Worm (Caenorhabditis elegans) whole organism, L4 larva: ENCODE measurements around the gene T14G8.3.
A peak's percentile ranks its signal among the peaks of the same experiment; 100 is the strongest.

Experiments
- F49E8.2 ChIP-seq: sonication (generic microtip); optimal IDR thresholded peaks from 2 replicates; lab custom pipeline; 2016; ENCODE audit warnings: missing compliant biosample characterization, mild to moderate bottlenecking, missing genetic modification characterization, borderline replicate concordance
- T20F7.1 ChIP-seq: fragments of 200-800 bp; sonication (Bioruptor generic); optimal IDR thresholded peaks from 2 replicates; lab custom pipeline; 2018; ENCODE audit warnings: mild to moderate bottlenecking, missing genetic modification characterization, missing compliant biosample characterization
- T26A8.4 ChIP-seq: fragments of 200-800 bp; sonication (Bioruptor generic); IDR thresholded peaks from 2 replicates; pipeline ENCODE4 v1.3.6; 2022; ENCODE audit warnings: missing genetic modification characterization, missing compliant biosample characterization
- Y75B8A.6 ChIP-seq: fragments of 200-800 bp; sonication (Bioruptor generic); IDR thresholded peaks from 2 replicates; pipeline ENCODE4 v1.3.6; 2022; ENCODE audit warnings: missing genetic modification reagents, missing genetic modification characterization, missing compliant biosample characterization
- ZK546.5 ChIP-seq, 2 experiments: sonication (generic microtip); optimal IDR thresholded peaks; 2 replicates each; lab custom pipeline; 2017; ENCODE audit warnings: missing biosample characterization in 2 of 2, missing genetic modification characterization in 2 of 2
- aha-1 ChIP-seq: fragments of 150-350 bp; peaks from one replicate; lab custom pipeline; 2014; ENCODE audit warnings: missing biosample characterization, missing genetic modification characterization
- aly-2 ChIP-seq: sonication (generic microtip); optimal IDR thresholded peaks from 2 replicates; lab custom pipeline; 2018; ENCODE audit warnings: missing biosample characterization, missing genetic modification characterization
- attf-4 ChIP-seq: sonication (generic microtip); optimal IDR thresholded peaks from 3 replicates; lab custom pipeline; 2017; ENCODE audit warnings: missing biosample characterization, missing genetic modification characterization
- ceh-20 ChIP-seq: fragments of 200-800 bp; sonication (Bioruptor generic); IDR thresholded peaks from 2 replicates; pipeline ENCODE4 v1.3.6; 2022; ENCODE audit warnings: missing genetic modification reagents, missing genetic modification characterization, missing compliant biosample characterization
- ceh-82 ChIP-seq: sonication (generic microtip); optimal IDR thresholded peaks from 2 replicates; lab custom pipeline; 2017; ENCODE audit warnings: missing biosample characterization, missing genetic modification characterization
- ctbp-1 ChIP-seq: fragments of 200-800 bp; sonication (Bioruptor generic); IDR thresholded peaks from 2 replicates; pipeline ENCODE4 v1.3.6; 2022; ENCODE audit warnings: missing genetic modification reagents, missing genetic modification characterization, missing compliant biosample characterization
- daf-12 ChIP-seq: fragments of 150-350 bp; optimal IDR thresholded peaks from 2 replicates; lab custom pipeline; 2014; ENCODE audit warnings: missing biosample characterization, missing genetic modification reagents, missing genetic modification characterization
- daf-16 ChIP-seq, 3 experiments: sonication (generic microtip); optimal IDR thresholded peaks; 2 replicates each; lab custom pipeline; 2016 to 2017; ENCODE audit warnings: missing genetic modification characterization in 3 of 3, missing genetic modification reagents in 3 of 3, mild to moderate bottlenecking in 2 of 3, missing compliant biosample characterization in 2 of 3, missing biosample characterization in 1 of 3, moderate library complexity in 1 of 3
- daf-8 ChIP-seq: fragments of 200-800 bp; sonication (Bioruptor generic); IDR thresholded peaks from 2 replicates; pipeline ENCODE4 v1.3.6; 2022; ENCODE audit warnings: missing genetic modification characterization, missing compliant biosample characterization
- dmd-6 ChIP-seq: fragments of 200-800 bp; sonication (Bioruptor generic); IDR thresholded peaks from 2 replicates; pipeline ENCODE4 v1.3.6; 2022; ENCODE audit warnings: missing genetic modification reagents, missing genetic modification characterization, missing compliant biosample characterization
- duxl-1 ChIP-seq: sonication (generic microtip); optimal IDR thresholded peaks from 2 replicates; lab custom pipeline; 2016; ENCODE audit warnings: mild to moderate bottlenecking, missing genetic modification characterization, moderate library complexity, missing compliant biosample characterization; ENCODE audit not compliant: poor library complexity
- dve-1 ChIP-seq: sonication (generic microtip); optimal IDR thresholded peaks from 2 replicates; lab custom pipeline; 2017; ENCODE audit warnings: antibody characterized with exemption, mild to moderate bottlenecking, missing genetic modification characterization, missing compliant biosample characterization; ENCODE audit not compliant: insufficient read depth
- egl-27 ChIP-seq: sonication (generic microtip); optimal IDR thresholded peaks from 3 replicates; lab custom pipeline; 2017; ENCODE audit warnings: missing biosample characterization, missing genetic modification reagents, missing genetic modification characterization
- egl-43 ChIP-seq: fragments of 200-800 bp; sonication (Bioruptor generic); IDR thresholded peaks from 2 replicates; pipeline ENCODE4 v1.3.6; 2022; ENCODE audit warnings: missing genetic modification reagents, missing genetic modification characterization, missing compliant biosample characterization
- hif-1 ChIP-seq, 2 experiments: sonication (generic microtip); optimal IDR thresholded peaks; 2 replicates each; lab custom pipeline; 2016 to 2017; ENCODE audit warnings: missing compliant biosample characterization in 2 of 2, missing genetic modification characterization in 2 of 2, missing genetic modification reagents in 2 of 2, missing genotype in 2 of 2, mild to moderate bottlenecking in 1 of 2
- hlh-11 ChIP-seq: fragments of 200-800 bp; sonication (Bioruptor generic); optimal IDR thresholded peaks from 2 replicates; lab custom pipeline; 2018; ENCODE audit warnings: mild to moderate bottlenecking, missing genetic modification characterization, missing compliant biosample characterization
- hlh-30 ChIP-seq: sonication (generic microtip); optimal IDR thresholded peaks from 2 replicates; lab custom pipeline; 2017; ENCODE audit warnings: antibody characterized with exemption, mild to moderate bottlenecking, missing genetic modification characterization, missing compliant biosample characterization; ENCODE audit not compliant: insufficient read depth
- lin-1 ChIP-seq: fragments of 200-800 bp; sonication (Bioruptor generic); IDR thresholded peaks from 2 replicates; pipeline ENCODE4 v1.3.6; 2022; ENCODE audit warnings: missing genetic modification reagents, missing genetic modification characterization, missing compliant biosample characterization
- lin-38 ChIP-seq: fragments of 200-800 bp; sonication (Bioruptor generic); IDR thresholded peaks from 2 replicates; pipeline ENCODE4 v1.3.6; 2022; ENCODE audit warnings: missing genetic modification reagents, missing genetic modification characterization, missing compliant biosample characterization
- mdl-1 ChIP-seq, 2 experiments: fragments of 150-350 bp in 1 of 2; sonication (generic microtip) in 1 of 2; optimal IDR thresholded peaks; 2 replicates each; lab custom pipeline; 2014 to 2017; ENCODE audit warnings: missing biosample characterization in 2 of 2, missing genetic modification characterization in 2 of 2
- mes-2 ChIP-seq: sonication (generic microtip); optimal IDR thresholded peaks from 2 replicates; lab custom pipeline; 2016; ENCODE audit warnings: missing genotype, mild to moderate bottlenecking, missing genetic modification characterization, missing compliant biosample characterization; ENCODE audit not compliant: poor library complexity, severe bottlenecking
- mxl-3 ChIP-seq: fragments of 200-800 bp; sonication (Bioruptor generic); optimal IDR thresholded peaks from 2 replicates; lab custom pipeline; 2018; ENCODE audit warnings: mild to moderate bottlenecking, missing genetic modification characterization, missing compliant biosample characterization
- nhr-102 ChIP-seq: sonication (generic microtip); optimal IDR thresholded peaks from 2 replicates; lab custom pipeline; 2016; ENCODE audit warnings: mild to moderate bottlenecking, missing genetic modification characterization, moderate library complexity, missing compliant biosample characterization
- nhr-11 ChIP-seq: fragments of 150-350 bp; optimal IDR thresholded peaks from 2 replicates; lab custom pipeline; 2014; ENCODE audit warnings: missing biosample characterization, missing genetic modification characterization
- nhr-25 ChIP-seq: sonication (generic microtip); optimal IDR thresholded peaks from 2 replicates; lab custom pipeline; 2017; ENCODE audit warnings: missing genetic modification characterization, mild to moderate bottlenecking, missing compliant biosample characterization, antibody characterized with exemption, moderate library complexity, borderline replicate concordance; ENCODE audit not compliant: insufficient read depth
- nhr-28 ChIP-seq: fragments of 150-350 bp; optimal IDR thresholded peaks from 2 replicates; lab custom pipeline; 2014; ENCODE audit warnings: missing biosample characterization, missing genetic modification characterization
- pqm-1 ChIP-seq: sonication (generic microtip); optimal IDR thresholded peaks from 2 replicates; lab custom pipeline; 2017; ENCODE audit warnings: missing biosample characterization, missing genetic modification characterization
- snpc-4 ChIP-seq: fragments of 150-350 bp; optimal IDR thresholded peaks from 2 replicates; lab custom pipeline; 2014; ENCODE audit warnings: missing biosample characterization, missing genetic modification characterization
- tra-1 ChIP-seq: fragments of 200-800 bp; sonication (Bioruptor generic); IDR thresholded peaks from 2 replicates; pipeline ENCODE4 v1.3.6; 2022; ENCODE audit warnings: missing genetic modification reagents, missing genetic modification characterization, missing compliant biosample characterization
- unc-62 ChIP-seq, 3 experiments: fragments of 150-350 bp in 1 of 3; sonication (generic microtip); optimal IDR thresholded peaks in 2 of 3; peaks in 1 of 3; 1 replicate in 1 of 3; 2 replicates in 2 of 3; lab custom pipeline; 2014 to 2017; ENCODE audit warnings: missing biosample characterization in 3 of 3, missing genetic modification characterization in 3 of 3, missing genetic modification reagents in 3 of 3, missing genotype in 1 of 3

T14G8.3 gene

ce11 chrX:12863262-12863661 lies 2.2 kb downstream of the T14G8.3 start:
- no peak for TF ChIP-seq egl-43 (GFP tag; lab: Robert Waterston, UW)
- TF ChIP-seq aha-1 (tag; lab: Kevin White, UChicago): peak; percentile 91

- TF ChIP-seq unc-62 (GFP tag; optimal IDR thresholded peaks at IDR 0.05 in 1 of 2; lab: Kevin White, UChicago) (peak in 1 of 2 experiments; percentile 66), unc-62 (tag; optimal IDR thresholded peaks at IDR 0.05; lab: Kevin White, UChicago) (no peak), egl-27 (no peak), hif-1 (tag; optimal IDR thresholded peaks at IDR 0.05; lab: Kevin White, UChicago) (no peak)
Measured at ce11 chrX:12863796-12864195, 2.8 kb downstream of the T14G8.3 start, which contains the start of gene T14G8.4. TSS of gene T14G8.4 (minus strand) at chrX:12863896.

DNA sequence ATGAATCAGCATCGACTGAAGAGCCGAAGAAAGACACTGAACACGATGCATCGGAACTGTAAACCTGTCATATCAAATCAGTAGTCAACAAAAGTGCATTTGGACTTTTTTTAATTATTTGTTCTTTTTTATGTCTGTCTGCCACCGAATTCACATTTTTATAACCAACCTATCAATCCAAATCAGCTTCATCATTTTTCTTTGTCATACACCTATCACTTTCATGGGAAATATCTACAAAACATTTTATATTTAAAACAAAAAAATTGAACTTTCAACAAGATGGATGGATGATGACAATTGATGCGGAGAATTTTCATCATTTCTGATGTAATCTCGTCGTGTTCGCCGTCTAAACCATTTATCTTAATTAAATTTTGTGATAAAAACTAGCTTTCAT lies 8.4 kb downstream of the T14G8.3 start:
- peak; percentile 75; the same call in 1 of the 2 replicates for TF ChIP-seq tra-1 (GFP tag; lab: Robert Waterston, UW)
- no peak for TF ChIP-seq ceh-20 (GFP tag; lab: Robert Waterston, UW)
- TF ChIP-seq ceh-82 (tag; lab: Kevin White, UChicago): no peak
- TF ChIP-seq lin-1 (GFP tag; lab: Robert Waterston, UW): 0 out of 2 replicates have a peak, but pooled peaks have one; percentile 11
- no peak for TF ChIP-seq duxl-1 (tag; lab: Kevin White, UChicago)
- TF ChIP-seq T20F7.1 (GFP tag; lab: Kevin White, UChicago): peak; percentile 58
- TF ChIP-seq nhr-25 (tag; lab: Kevin White, UChicago): no peak
- peak in 1 of 2 experiments; percentile 71 for TF ChIP-seq daf-16 (GFP tag; optimal IDR thresholded peaks at IDR 0.05; lab: Kevin White, UChicago)
- TF ChIP-seq daf-16 (tag; optimal IDR thresholded peaks at IDR 0.05; lab: Kevin White, UChicago): peak; percentile 40
- no peak for TF ChIP-seq nhr-102 (tag; lab: Kevin White, UChicago)
- no peak for TF ChIP-seq mxl-3
- TF ChIP-seq T26A8.4 (GFP tag; lab: Robert Waterston, UW): no peak
- no peak for TF ChIP-seq egl-43 (GFP tag; lab: Robert Waterston, UW)
- no peak for TF ChIP-seq snpc-4 (tag; lab: Kevin White, UChicago)
- peak; percentile 5 for TF ChIP-seq nhr-28
- peak; percentile 72 for TF ChIP-seq dve-1 (tag; lab: Kevin White, UChicago)
- no peak for TF ChIP-seq daf-12 (tag; lab: Kevin White, UChicago)
- no peak for TF ChIP-seq attf-4
- TF ChIP-seq hlh-30 (tag; lab: Kevin White, UChicago): no peak
- no peak for TF ChIP-seq F49E8.2 (tag; lab: Kevin White, UChicago)
- peak; percentile 97 for TF ChIP-seq dmd-6 (GFP tag; lab: Robert Waterston, UW)
- TF ChIP-seq daf-8 (GFP tag; lab: Robert Waterston, UW): no peak
- TF ChIP-seq Y75B8A.6 (GFP tag; lab: Robert Waterston, UW): peak; percentile 37; the same call in 1 of the 2 replicates
- TF ChIP-seq hlh-11 (tag; lab: Kevin White, UChicago): peak; percentile 22

DNA sequence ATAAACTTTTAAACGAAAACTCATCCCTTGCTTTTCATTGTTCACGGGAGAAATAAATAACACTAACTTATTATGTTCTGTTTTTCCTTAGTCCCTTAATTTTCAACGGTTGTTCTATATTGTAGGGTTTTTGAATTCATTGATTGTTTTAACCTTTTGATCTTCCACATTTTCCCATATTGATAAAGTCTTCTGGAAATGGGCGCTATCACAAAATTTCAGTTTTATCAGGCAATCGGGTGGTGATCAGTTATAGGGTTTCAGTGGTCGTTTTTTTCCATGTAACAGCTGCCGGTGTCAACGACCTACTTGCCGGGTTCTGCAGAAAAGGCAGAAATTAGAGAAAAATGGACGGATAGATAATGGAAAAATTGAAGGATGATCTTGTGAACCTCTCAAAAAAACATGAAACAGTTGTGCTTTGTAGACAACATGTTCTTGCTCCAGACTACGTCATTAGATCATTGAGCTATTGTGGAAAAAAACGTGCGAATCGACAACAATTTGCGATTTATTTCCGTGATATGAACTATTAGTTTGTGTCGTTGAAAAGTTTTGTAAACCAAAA lies 8.9 kb downstream of the T14G8.3 start:
- TF ChIP-seq daf-16 (GFP tag; optimal IDR thresholded peaks at IDR 0.05; lab: Kevin White, UChicago) (peak in 1 of 2 experiments; percentile 67), daf-16 (tag; optimal IDR thresholded peaks at IDR 0.05; lab: Kevin White, UChicago) (peak; percentile 11), hif-1 (tag; optimal IDR thresholded peaks at IDR 0.05; lab: Kevin White, UChicago) (peak in 1 of 2 experiments; percentile 81), lin-38 (GFP tag; lab: Robert Waterston, UW) (0 out of 2 replicates have a peak, but pooled peaks have one; percentile 10), ctbp-1 (GFP tag; lab: Robert Waterston, UW) (no peak), pqm-1 (tag; lab: Kevin White, UChicago) (peak; percentile 95), mdl-1 (tag; optimal IDR thresholded peaks at IDR 0.05; lab: Kevin White, UChicago) (peak in 1 of 2 experiments; percentile 66), hlh-11 (tag; lab: Kevin White, UChicago) (peak; percentile 76), ZK546.5 (tag; optimal IDR thresholded peaks at IDR 0.05; lab: Kevin White, UChicago) (no peak), mes-2 (peak; percentile 12), nhr-28 (peak; percentile 48), dmd-6 (GFP tag; lab: Robert Waterston, UW) (peak; percentile 22; the same call in 1 of the 2 replicates), mxl-3 (no peak), aly-2 (tag; lab: Kevin White, UChicago) (no peak), nhr-11 (peak; percentile 41)
